Fruit fly (Drosophila melanogaster) whole organism, embryonic: ENCODE measurements around the gene dbe.

Source experiments
- Atf3 ChIP-seq: fragments of 200-800 bp; sonication (Bioruptor generic); optimal IDR thresholded peaks from 3 replicates; lab custom pipeline; 2016; ENCODE audit warnings: missing biosample characterization, missing genetic modification characterization
- Bteb2 ChIP-seq: fragments of 200-800 bp; sonication (Bioruptor generic); optimal IDR thresholded peaks from 2 replicates; lab custom pipeline; 2016; ENCODE audit warnings: missing biosample characterization, missing genetic modification characterization
- CG10959 ChIP-seq: fragments of 200-800 bp; sonication (Bioruptor generic); IDR thresholded peaks from 2 replicates; pipeline ENCODE4 v1.3.6; 2022; ENCODE audit warnings: missing biosample characterization, missing genetic modification characterization
- CG10979 ChIP-seq: fragments of 200-800 bp; sonication (Bioruptor generic); optimal IDR thresholded peaks from 2 replicates; lab custom pipeline; 2018; ENCODE audit warnings: missing biosample characterization, mild to moderate bottlenecking, missing genetic modification characterization, moderate library complexity
- CG11456 ChIP-seq: fragments of 200-800 bp; sonication (Bioruptor generic); IDR thresholded peaks from 3 replicates; pipeline ENCODE4 v1.3.6; 2022; ENCODE audit warnings: missing biosample characterization, missing genetic modification characterization
- CG11696 ChIP-seq: fragments of 200-800 bp; sonication (Bioruptor generic); IDR thresholded peaks from 2 replicates; pipeline ENCODE4 v1.3.6; 2022; ENCODE audit warnings: missing biosample characterization, missing genetic modification characterization
- CG13775 ChIP-seq: fragments of 200-800 bp; sonication (Bioruptor generic); optimal IDR thresholded peaks from 3 replicates; lab custom pipeline; 2017; ENCODE audit warnings: missing biosample characterization, mild to moderate bottlenecking, missing genetic modification characterization
- CG14014 ChIP-seq: fragments of 200-800 bp; sonication (Bioruptor generic); IDR thresholded peaks from 2 replicates; pipeline ENCODE4 v1.3.6; 2022; ENCODE audit warnings: missing biosample characterization, missing genetic modification characterization
- CG15073 ChIP-seq: fragments of 200-800 bp; sonication (Bioruptor generic); optimal IDR thresholded peaks from 2 replicates; lab custom pipeline; 2016; ENCODE audit warnings: missing biosample characterization, missing genetic modification characterization
- CG17612 ChIP-seq: fragments of 200-800 bp; sonication (Bioruptor generic); IDR thresholded peaks from 2 replicates; pipeline ENCODE4 v1.3.6; 2022; ENCODE audit warnings: missing biosample characterization, missing genetic modification characterization
- CG18599 ChIP-seq: fragments of 200-800 bp; sonication (Bioruptor generic); optimal IDR thresholded peaks from 3 replicates; lab custom pipeline; 2017; ENCODE audit warnings: missing biosample characterization, missing genetic modification characterization, mild to moderate bottlenecking, moderate library complexity, missing genetic modification reagents
- CG30403 ChIP-seq: fragments of 200-800 bp; sonication (Bioruptor generic); optimal IDR thresholded peaks from 3 replicates; lab custom pipeline; 2016; ENCODE audit warnings: missing biosample characterization, missing genetic modification characterization
- CG31365 ChIP-seq: fragments of 200-800 bp; sonication (Bioruptor generic); optimal IDR thresholded peaks from 2 replicates; lab custom pipeline; 2018; ENCODE audit warnings: missing biosample characterization, mild to moderate bottlenecking, missing genetic modification characterization
- CG31441 ChIP-seq: fragments of 200-800 bp; sonication (Bioruptor generic); IDR thresholded peaks from 2 replicates; pipeline ENCODE4 v1.3.6; 2022; ENCODE audit warnings: missing biosample characterization, missing genetic modification characterization
- CG34224 ChIP-seq: fragments of 200-800 bp; sonication (Bioruptor generic); IDR thresholded peaks from 3 replicates; pipeline ENCODE4 v1.3.6; 2022; ENCODE audit warnings: missing biosample characterization, missing genetic modification characterization; ENCODE audit not compliant: partially characterized antibody
- CG3847 ChIP-seq: fragments of 200-800 bp; sonication (Bioruptor generic); IDR thresholded peaks from 2 replicates; pipeline ENCODE4 v1.3.6; 2022; ENCODE audit warnings: missing biosample characterization, missing genetic modification characterization
- CG4820 ChIP-seq: fragments of 200-800 bp; sonication (Bioruptor generic); optimal IDR thresholded peaks from 3 replicates; lab custom pipeline; 2016; ENCODE audit warnings: missing biosample characterization, missing genetic modification characterization
- CG7556 ChIP-seq: fragments of 200-800 bp; sonication (Bioruptor generic); optimal IDR thresholded peaks from 2 replicates; lab custom pipeline; 2017; ENCODE audit warnings: missing biosample characterization, mild to moderate bottlenecking, missing genetic modification characterization
- CG7786 ChIP-seq: fragments of 200-800 bp; sonication (Bioruptor generic); optimal IDR thresholded peaks from 2 replicates; lab custom pipeline; 2016; ENCODE audit warnings: missing biosample characterization, missing genetic modification characterization
- CG7928 ChIP-seq: fragments of 200-800 bp; sonication (Bioruptor generic); optimal IDR thresholded peaks from 2 replicates; lab custom pipeline; 2017; ENCODE audit warnings: missing biosample characterization, mild to moderate bottlenecking, missing genetic modification characterization
- CHES-1-like ChIP-seq: fragments of 200-800 bp; sonication (Bioruptor generic); optimal IDR thresholded peaks from 2 replicates; lab custom pipeline; 2016; ENCODE audit warnings: missing biosample characterization, missing genetic modification characterization
- Camta ChIP-seq: fragments of 200-800 bp; sonication (Bioruptor generic); optimal IDR thresholded peaks from 2 replicates; lab custom pipeline; 2016; ENCODE audit warnings: missing biosample characterization, missing genetic modification characterization
- Chrac-16 ChIP-seq: fragments of 200-800 bp; sonication (Bioruptor generic); optimal IDR thresholded peaks from 3 replicates; lab custom pipeline; 2016; ENCODE audit warnings: missing biosample characterization, missing genetic modification characterization
- Doc2 ChIP-seq: fragments of 200-800 bp; sonication (Bioruptor generic); IDR thresholded peaks from 2 replicates; pipeline ENCODE4 v1.3.6; 2022; ENCODE audit warnings: missing biosample characterization, missing genetic modification characterization
- Dp ChIP-seq: fragments of 200-800 bp; sonication (Bioruptor generic); optimal IDR thresholded peaks from 2 replicates; lab custom pipeline; 2018; ENCODE audit warnings: missing biosample characterization, mild to moderate bottlenecking, missing genetic modification characterization, moderate library complexity
- H2.0 ChIP-seq: fragments of 200-800 bp; sonication (Bioruptor generic); IDR thresholded peaks from 2 replicates; pipeline ENCODE4 v1.3.6; 2022; ENCODE audit warnings: missing biosample characterization, missing genetic modification characterization
- HLH54F ChIP-seq: fragments of 200-800 bp; sonication (Bioruptor generic); optimal IDR thresholded peaks from 3 replicates; lab custom pipeline; 2016; ENCODE audit warnings: missing biosample characterization, missing genetic modification characterization
- Hey ChIP-seq: fragments of 200-800 bp; sonication (Bioruptor generic); optimal IDR thresholded peaks from 3 replicates; lab custom pipeline; 2018; ENCODE audit warnings: missing biosample characterization, mild to moderate bottlenecking, missing genetic modification characterization
- HmgD ChIP-seq: fragments of 200-800 bp; sonication (Bioruptor generic); optimal IDR thresholded peaks from 3 replicates; lab custom pipeline; 2016; ENCODE audit warnings: missing biosample characterization, missing genetic modification characterization
- Myb ChIP-seq: fragments of 200-800 bp; sonication (Bioruptor generic); optimal IDR thresholded peaks from 2 replicates; lab custom pipeline; 2016; ENCODE audit warnings: missing biosample characterization, missing genetic modification characterization
- Oli ChIP-seq: fragments of 200-800 bp; sonication (Bioruptor generic); optimal IDR thresholded peaks from 2 replicates; lab custom pipeline; 2018; ENCODE audit warnings: missing biosample characterization, mild to moderate bottlenecking, missing genetic modification characterization, moderate library complexity
- Scr ChIP-seq: fragments of 200-800 bp; sonication (Bioruptor generic); IDR thresholded peaks from 2 replicates; pipeline ENCODE4 v1.3.6; 2022; ENCODE audit warnings: missing biosample characterization, missing genetic modification characterization; ENCODE audit not compliant: partially characterized antibody
- Sry-δ ChIP-seq: fragments of 200-800 bp; sonication (Bioruptor generic); optimal IDR thresholded peaks from 2 replicates; lab custom pipeline; 2016; ENCODE audit warnings: missing biosample characterization, missing genetic modification characterization
- Xbp1 ChIP-seq: fragments of 200-800 bp; sonication (Bioruptor generic); optimal IDR thresholded peaks from 3 replicates; lab custom pipeline; 2016; ENCODE audit warnings: missing biosample characterization, mild to moderate bottlenecking, missing genetic modification characterization
- Xrp1 ChIP-seq: fragments of 200-800 bp; sonication (Bioruptor generic); IDR thresholded peaks from 2 replicates; pipeline ENCODE4 v1.3.6; 2022; ENCODE audit warnings: missing biosample characterization, missing genetic modification characterization
- crol ChIP-seq: fragments of 200-800 bp; sonication (Bioruptor generic); IDR thresholded peaks from 2 replicates; pipeline ENCODE4 v1.3.6; 2022; ENCODE audit warnings: missing biosample characterization, missing genetic modification characterization
- crp ChIP-seq, 2 experiments: fragments of 200-800 bp; sonication (Bioruptor generic); optimal IDR thresholded peaks; 2 replicates in 1 of 2; 3 replicates in 1 of 2; lab custom pipeline; 2017; ENCODE audit warnings: missing biosample characterization in 2 of 2, missing genetic modification characterization in 2 of 2, mild to moderate bottlenecking in 1 of 2, moderate library complexity in 1 of 2
- gsb-n ChIP-seq: fragments of 200-800 bp; sonication (Bioruptor generic); optimal IDR thresholded peaks from 3 replicates; lab custom pipeline; 2018; ENCODE audit warnings: missing biosample characterization, mild to moderate bottlenecking, missing genetic modification characterization
- insv ChIP-seq, 2 experiments: fragments of 200-800 bp; sonication (Bioruptor generic); optimal IDR thresholded peaks; 3 replicates each; lab custom pipeline; 2016 to 2018; ENCODE audit warnings: missing biosample characterization in 2 of 2, missing genetic modification characterization in 2 of 2
- lab ChIP-seq: fragments of 200-800 bp; sonication (Bioruptor generic); optimal IDR thresholded peaks from 3 replicates; lab custom pipeline; 2017; ENCODE audit warnings: missing biosample characterization, missing genetic modification characterization, mild to moderate bottlenecking, moderate library complexity, missing genetic modification reagents
- mirr ChIP-seq: fragments of 200-800 bp; sonication (Bioruptor generic); optimal IDR thresholded peaks from 3 replicates; lab custom pipeline; 2018; ENCODE audit warnings: missing biosample characterization, mild to moderate bottlenecking, missing genetic modification characterization
- oc ChIP-seq: fragments of 200-800 bp; sonication (Bioruptor generic); optimal IDR thresholded peaks from 2 replicates; lab custom pipeline; 2018; ENCODE audit warnings: missing biosample characterization, mild to moderate bottlenecking, missing genetic modification characterization, moderate library complexity
- otp ChIP-seq: fragments of 200-800 bp; sonication (Bioruptor generic); IDR thresholded peaks from 3 replicates; pipeline ENCODE4, ENCODE4 v1.3.6; 2022; ENCODE audit warnings: missing biosample characterization, missing genetic modification characterization
- p53 ChIP-seq: fragments of 200-800 bp; sonication (Bioruptor generic); optimal IDR thresholded peaks from 2 replicates; lab custom pipeline; 2016; ENCODE audit warnings: missing biosample characterization, missing genetic modification characterization
- rib ChIP-seq: fragments of 200-800 bp; sonication (Bioruptor generic); IDR thresholded peaks from 2 replicates; pipeline ENCODE4 v1.3.6; 2022; ENCODE audit warnings: missing biosample characterization, missing genetic modification characterization
- slp2 ChIP-seq: fragments of 200-800 bp; sonication (Bioruptor generic); optimal IDR thresholded peaks from 2 replicates; lab custom pipeline; 2016; ENCODE audit warnings: missing biosample characterization, missing genetic modification characterization
- sug ChIP-seq: fragments of 200-800 bp; optimal IDR thresholded peaks from 2 replicates; lab custom pipeline; 2019; ENCODE audit warnings: missing biosample characterization, mild to moderate bottlenecking, missing genetic modification characterization, moderate library complexity
- ttk ChIP-seq: fragments of 200-800 bp; sonication (Bioruptor generic); IDR thresholded peaks from 2 replicates; pipeline ENCODE4 v2.1.2; 2022; ENCODE audit warnings: missing biosample characterization, missing genetic modification characterization
- twi ChIP-seq: fragments of 200-800 bp; optimal IDR thresholded peaks from 2 replicates; lab custom pipeline; 2019; ENCODE audit warnings: missing biosample characterization, mild to moderate bottlenecking, missing genetic modification characterization, moderate library complexity
- wor ChIP-seq: fragments of 200-800 bp; sonication (Bioruptor generic); IDR thresholded peaks from 2 replicates; pipeline ENCODE4 v1.3.6; 2022; ENCODE audit warnings: missing biosample characterization, missing genetic modification characterization

dbe gene

dm6 chr2L:847189-847987, 22.3 kb downstream of the dbe start (continued):
- no peak for TF ChIP-seq CG11456 (GFP tag; lab: Robert Waterston, UW)
- TF ChIP-seq crp (GFP tag; optimal IDR thresholded peaks at IDR 0.05; lab: Kevin White, UChicago) = no peak
- no peak for TF ChIP-seq rib (GFP tag; lab: Robert Waterston, UW)
- TF ChIP-seq twi (tag; lab: Kevin White, UChicago) = no peak
- TF ChIP-seq Dp (GFP tag; lab: Kevin White, UChicago) = no peak
- no peak for TF ChIP-seq H2.0 (GFP tag; lab: Robert Waterston, UW)
- no peak for TF ChIP-seq Sry-δ
- TF ChIP-seq CG30403 (GFP tag; lab: Kevin White, UChicago) = peak; percentile 35
- no peak for TF ChIP-seq HmgD
- TF ChIP-seq HLH54F (GFP tag; lab: Kevin White, UChicago) = no peak
- no peak for TF ChIP-seq CG3847 (GFP tag; lab: Robert Waterston, UW)
- TF ChIP-seq CG10979 (tag; lab: Kevin White, UChicago) = peak; percentile 4
- no peak for TF ChIP-seq CG4820 (GFP tag; lab: Kevin White, UChicago)
- TF ChIP-seq CG10959 (GFP tag; lab: Robert Waterston, UW) = no peak
- no peak for TF ChIP-seq Doc2 (GFP tag; lab: Robert Waterston, UW)
- TF ChIP-seq CHES-1-like = no peak
- TF ChIP-seq CG31441 = peak; percentile 42; the same call in 1 of the 2 replicates
- no peak for TF ChIP-seq CG14014 (GFP tag; lab: Robert Waterston, UW)
- no peak for TF ChIP-seq crol (GFP tag; lab: Robert Waterston, UW)
- TF ChIP-seq gsb-n (tag; lab: Kevin White, UChicago) = no peak
- TF ChIP-seq Xbp1 (GFP tag; lab: Kevin White, UChicago) = no peak
- TF ChIP-seq Bteb2 (GFP tag; lab: Kevin White, UChicago) = no peak
- no peak for TF ChIP-seq Myb
- TF ChIP-seq Xrp1 (GFP tag; lab: Robert Waterston, UW) = no peak
- TF ChIP-seq CG18599 = no peak
- no peak for TF ChIP-seq sug (tag; lab: Kevin White, UChicago)
- TF ChIP-seq Camta = no peak
- no peak for TF ChIP-seq oc (tag; lab: Kevin White, UChicago)
- no peak for TF ChIP-seq lab (GFP tag; lab: Kevin White, UChicago)
- TF ChIP-seq CG7786 (GFP tag; lab: Kevin White, UChicago) = no peak
- no peak for TF ChIP-seq mirr (GFP tag; lab: Kevin White, UChicago)
- no peak for TF ChIP-seq CG17612 (GFP tag; lab: Robert Waterston, UW)
- TF ChIP-seq Hey (tag; lab: Kevin White, UChicago) = no peak
- TF ChIP-seq ttk = no peak
- TF ChIP-seq CG7928 (GFP tag; lab: Kevin White, UChicago) = no peak
- no peak for TF ChIP-seq CG34224 (GFP tag; lab: Robert Waterston, UW)
- no peak for TF ChIP-seq CG13775 (GFP tag; lab: Kevin White, UChicago)
- no peak for TF ChIP-seq p53
- no peak for TF ChIP-seq CG15073 (GFP tag; lab: Kevin White, UChicago)
- no peak for TF ChIP-seq Scr
- peak; percentile 53 for TF ChIP-seq Oli
- TF ChIP-seq Atf3 (GFP tag; lab: Kevin White, UChicago) = no peak
- no peak for TF ChIP-seq Chrac-16 (GFP tag; lab: Kevin White, UChicago)
- peak; percentile 37 for TF ChIP-seq CG7556
- no peak for TF ChIP-seq otp
- no peak for TF ChIP-seq CG31365 (tag; lab: Kevin White, UChicago)
- no peak for TF ChIP-seq wor
- TF ChIP-seq slp2 (GFP tag; lab: Kevin White, UChicago) = no peak
- no peak for TF ChIP-seq insv (GFP tag; optimal IDR thresholded peaks at IDR 0.05; lab: Kevin White, UChicago)
- peak; percentile 62; the same call in 1 of the 2 replicates for TF ChIP-seq CG11696 (GFP tag; lab: Robert Waterston, UW)
